Worm (Caenorhabditis elegans) whole organism, L4 larva: ENCODE results near the gene sri-30.
"Not testable (repeated sequence)": the region's sequence is repeated elsewhere in the genome, so short reads cannot be mapped to it uniquely, and the experiment has no call there.

Source experiments
- egl-27 ChIP-seq: sonication (generic microtip); optimal IDR thresholded peaks from 3 replicates; lab custom pipeline; 2017; ENCODE audit warnings: missing biosample characterization, missing genetic modification reagents, missing genetic modification characterization
- hlh-11 ChIP-seq: fragments of 200-800 bp; sonication (Bioruptor generic); optimal IDR thresholded peaks from 2 replicates; lab custom pipeline; 2018; ENCODE audit warnings: mild to moderate bottlenecking, missing genetic modification characterization, missing compliant biosample characterization
- jun-1 ChIP-seq: fragments of 150-350 bp; optimal IDR thresholded peaks from 2 replicates; lab custom pipeline; 2014; ENCODE audit warnings: missing biosample characterization, missing genetic modification reagents, missing genetic modification characterization
- lin-13 ChIP-seq: fragments of 150-350 bp; optimal IDR thresholded peaks from 2 replicates; lab custom pipeline; 2014; ENCODE audit warnings: missing biosample characterization, missing genetic modification reagents, missing genetic modification characterization
- lsy-2 ChIP-seq, 2 experiments: fragments of 150-350 bp in 1 of 2; sonication (generic microtip) in 1 of 2; optimal IDR thresholded peaks; 2 replicates each; lab custom pipeline; 2014 to 2017; ENCODE audit warnings: missing biosample characterization in 2 of 2, missing genetic modification characterization in 2 of 2
- nhr-102 ChIP-seq: sonication (generic microtip); optimal IDR thresholded peaks from 2 replicates; lab custom pipeline; 2016; ENCODE audit warnings: mild to moderate bottlenecking, missing genetic modification characterization, moderate library complexity, missing compliant biosample characterization
- nhr-111 ChIP-seq: fragments of 200-800 bp; sonication (Bioruptor generic); optimal IDR thresholded peaks from 2 replicates; lab custom pipeline; 2018; ENCODE audit warnings: mild to moderate bottlenecking, missing genetic modification characterization, missing compliant biosample characterization
- nhr-237 ChIP-seq: sonication (generic microtip); optimal IDR thresholded peaks from 2 replicates; lab custom pipeline; 2017; ENCODE audit warnings: missing biosample characterization, missing genetic modification characterization
- nhr-76 ChIP-seq: fragments of 150-350 bp; optimal IDR thresholded peaks from 2 replicates; lab custom pipeline; 2014; ENCODE audit warnings: missing biosample characterization, missing genetic modification characterization
- nhr-77 ChIP-seq: fragments of 150-350 bp; optimal IDR thresholded peaks from 2 replicates; lab custom pipeline; 2014; ENCODE audit warnings: missing biosample characterization, missing genetic modification characterization
- snpc-4 ChIP-seq: fragments of 150-350 bp; optimal IDR thresholded peaks from 2 replicates; lab custom pipeline; 2014; ENCODE audit warnings: missing biosample characterization, missing genetic modification characterization
- unc-39 ChIP-seq: sonication (generic microtip); optimal IDR thresholded peaks from 2 replicates; lab custom pipeline; 2017; ENCODE audit warnings: missing biosample characterization, missing genetic modification characterization
- unc-62 ChIP-seq, 3 experiments: fragments of 150-350 bp in 1 of 3; sonication (generic microtip); optimal IDR thresholded peaks in 2 of 3; peaks in 1 of 3; 1 replicate in 1 of 3; 2 replicates in 2 of 3; lab custom pipeline; 2014 to 2017; ENCODE audit warnings: missing biosample characterization in 3 of 3, missing genetic modification characterization in 3 of 3, missing genetic modification reagents in 3 of 3, missing genotype in 1 of 3
- zfp-2 ChIP-seq: sonication (generic microtip); optimal IDR thresholded peaks from 2 replicates; lab custom pipeline; 2016; ENCODE audit warnings: mild to moderate bottlenecking, missing genetic modification characterization, missing compliant biosample characterization

- TF ChIP-seq unc-39 (tag; lab: Kevin White, UChicago); lsy-2 (tag; optimal IDR thresholded peaks at IDR 0.05; lab: Kevin White, UChicago); nhr-237; nhr-76 (tag; lab: Kevin White, UChicago); zfp-2 (tag; lab: Kevin White, UChicago); nhr-77; egl-27 (tag; lab: Kevin White, UChicago); jun-1; unc-62 (GFP tag; optimal IDR thresholded peaks at IDR 0.05 in 1 of 2; lab: Kevin White, UChicago); unc-62 (tag; optimal IDR thresholded peaks at IDR 0.05; lab: Kevin White, UChicago); lin-13 (GFP tag; lab: Kevin White, UChicago); nhr-111 (GFP tag; lab: Kevin White, UChicago); hlh-11 (tag; lab: Kevin White, UChicago); snpc-4 (tag; lab: Kevin White, UChicago); nhr-102: not testable (repeated sequence)
Observed at ce11 chrII:3031292-3031691, 14.7 kb upstream of the sri-30 start.
